Worm (Caenorhabditis elegans) whole organism, late embryonic: ENCODE results near the gene Y75B7AL.2.

ENCODE experiments used
- C38D4.7 ChIP-seq: fragments of 200-800 bp; sonication (Bioruptor generic); optimal IDR thresholded peaks from 2 replicates; lab custom pipeline; 2018; ENCODE audit warnings: mild to moderate bottlenecking, missing genetic modification characterization, moderate library complexity, missing compliant biosample characterization
- F13H6.1 ChIP-seq: sonication (generic microtip); optimal IDR thresholded peaks from 2 replicates; lab custom pipeline; 2016; ENCODE audit warnings: missing genetic modification characterization, missing compliant biosample characterization
- K09A11.1 ChIP-seq: sonication (generic microtip); optimal IDR thresholded peaks from 2 replicates; lab custom pipeline; 2017; ENCODE audit warnings: antibody characterized with exemption, mild to moderate bottlenecking, missing genetic modification characterization, missing compliant biosample characterization; ENCODE audit not compliant: insufficient read depth
- T23F11.4 ChIP-seq: fragments of 200-800 bp; sonication (Bioruptor generic); optimal IDR thresholded peaks from 2 replicates; lab custom pipeline; 2018; ENCODE audit warnings: mild to moderate bottlenecking, missing genetic modification characterization, missing compliant biosample characterization
- Y22D7AL.16 ChIP-seq: sonication (generic microtip); optimal IDR thresholded peaks from 2 replicates; lab custom pipeline; 2016; ENCODE audit warnings: missing genetic modification characterization, missing compliant biosample characterization
- ahr-1 ChIP-seq: sonication (generic microtip); optimal IDR thresholded peaks from 2 replicates; lab custom pipeline; 2016; ENCODE audit warnings: missing genetic modification characterization, missing compliant biosample characterization
- ama-1 ChIP-seq: fragments of 150-350 bp; optimal IDR thresholded peaks from 2 replicates; lab custom pipeline; 2014
- ceh-18 ChIP-seq: sonication (generic microtip); optimal IDR thresholded peaks from 2 replicates; lab custom pipeline; 2016; ENCODE audit warnings: missing genetic modification characterization, missing compliant biosample characterization
- ceh-2 ChIP-seq: sonication (generic microtip); optimal IDR thresholded peaks from 2 replicates; lab custom pipeline; 2016; ENCODE audit warnings: missing genotype, missing genetic modification characterization, missing compliant biosample characterization
- ceh-22 ChIP-seq: sonication (generic microtip); optimal IDR thresholded peaks from 2 replicates; lab custom pipeline; 2017; ENCODE audit warnings: missing biosample characterization, missing genetic modification characterization
- ceh-30 ChIP-seq: fragments of 150-350 bp; optimal IDR thresholded peaks from 2 replicates; lab custom pipeline; 2014; ENCODE audit warnings: missing biosample characterization, missing genetic modification characterization
- ceh-31 ChIP-seq: sonication (generic microtip); optimal IDR thresholded peaks from 2 replicates; lab custom pipeline; 2016; ENCODE audit warnings: missing genetic modification characterization, missing compliant biosample characterization
- ceh-34 ChIP-seq: sonication (generic microtip); optimal IDR thresholded peaks from 2 replicates; lab custom pipeline; 2016; ENCODE audit warnings: mild to moderate bottlenecking, missing genetic modification characterization, missing compliant biosample characterization
- ceh-6 ChIP-seq: fragments of 200-800 bp; sonication (Bioruptor generic); optimal IDR thresholded peaks from 2 replicates; lab custom pipeline; 2018; ENCODE audit warnings: mild to moderate bottlenecking, missing genetic modification characterization, missing compliant biosample characterization
- che-1 ChIP-seq: sonication (generic microtip); optimal IDR thresholded peaks from 2 replicates; lab custom pipeline; 2016; ENCODE audit warnings: mild to moderate bottlenecking, missing genetic modification characterization, missing compliant biosample characterization
- dve-1 ChIP-seq: sonication (generic microtip); optimal IDR thresholded peaks from 2 replicates; lab custom pipeline; 2017; ENCODE audit warnings: antibody characterized with exemption, mild to moderate bottlenecking, missing genetic modification characterization, missing compliant biosample characterization
- fax-1 ChIP-seq: sonication (generic microtip); optimal IDR thresholded peaks from 2 replicates; lab custom pipeline; 2016; ENCODE audit warnings: missing genotype, missing genetic modification characterization, missing compliant biosample characterization
- hlh-15 ChIP-seq: sonication (generic microtip); optimal IDR thresholded peaks from 2 replicates; lab custom pipeline; 2016; ENCODE audit warnings: missing genetic modification characterization, missing compliant biosample characterization
- hlh-30 ChIP-seq: sonication (generic microtip); optimal IDR thresholded peaks from 2 replicates; lab custom pipeline; 2017; ENCODE audit warnings: antibody characterized with exemption, missing genetic modification characterization, missing compliant biosample characterization; ENCODE audit not compliant: insufficient read depth
- hlh-6 ChIP-seq: sonication (generic microtip); optimal IDR thresholded peaks from 2 replicates; lab custom pipeline; 2016; ENCODE audit warnings: missing genotype, missing genetic modification characterization, missing compliant biosample characterization
- madf-2 ChIP-seq: sonication (generic microtip); optimal IDR thresholded peaks from 2 replicates; lab custom pipeline; 2017; ENCODE audit warnings: missing genetic modification characterization, missing compliant biosample characterization
- nhr-11 ChIP-seq: fragments of 150-350 bp; optimal IDR thresholded peaks from 2 replicates; lab custom pipeline; 2014; ENCODE audit warnings: missing biosample characterization, missing genetic modification characterization
- odd-2 ChIP-seq: sonication (generic microtip); optimal IDR thresholded peaks from 2 replicates; lab custom pipeline; 2017; ENCODE audit warnings: antibody characterized with exemption, mild to moderate bottlenecking, missing genetic modification characterization, missing compliant biosample characterization
- pat-9 ChIP-seq: fragments of 200-800 bp; sonication (Bioruptor generic); optimal IDR thresholded peaks from 2 replicates; lab custom pipeline; 2018; ENCODE audit warnings: mild to moderate bottlenecking, missing genetic modification characterization, moderate library complexity, missing compliant biosample characterization
- pax-1 ChIP-seq: fragments of 150-350 bp; optimal IDR thresholded peaks from 2 replicates; lab custom pipeline; 2014; ENCODE audit warnings: missing biosample characterization, missing genetic modification characterization
- pros-1 ChIP-seq: fragments of 150-350 bp; optimal IDR thresholded peaks from 2 replicates; lab custom pipeline; 2014; ENCODE audit warnings: missing biosample characterization, missing genetic modification reagents, missing genetic modification characterization
- syd-9 ChIP-seq: sonication (generic microtip); optimal IDR thresholded peaks from 2 replicates; lab custom pipeline; 2016; ENCODE audit warnings: mild to moderate bottlenecking, missing genetic modification characterization, moderate library complexity, missing compliant biosample characterization
- tbx-7 ChIP-seq: sonication (generic microtip); optimal IDR thresholded peaks from 2 replicates; lab custom pipeline; 2016; ENCODE audit warnings: missing genotype, missing genetic modification characterization, missing compliant biosample characterization
- unc-3 ChIP-seq, 2 experiments: fragments of 200-800 bp in 1 of 2; sonication (Bioruptor generic) in 1 of 2; sonication (generic microtip) in 1 of 2; conservative IDR thresholded peaks in 1 of 2; optimal IDR thresholded peaks in 1 of 2; 2 replicates each; pipeline versions ENCODE4 v1.3.6 to Lab custom; 2016 to 2022; ENCODE audit warnings: missing compliant biosample characterization in 2 of 2, missing genetic modification characterization in 2 of 2, missing genetic modification reagents in 1 of 2
- unc-42 ChIP-seq: sonication (generic microtip); optimal IDR thresholded peaks from 2 replicates; lab custom pipeline; 2016; ENCODE audit warnings: missing genotype, missing genetic modification characterization, missing compliant biosample characterization
- unc-86 ChIP-seq: sonication (generic microtip); optimal IDR thresholded peaks from 2 replicates; lab custom pipeline; 2016; ENCODE audit warnings: missing genetic modification characterization, missing compliant biosample characterization
- ztf-16 ChIP-seq: sonication (generic microtip); optimal IDR thresholded peaks from 2 replicates; lab custom pipeline; 2017; ENCODE audit warnings: missing genetic modification characterization, missing compliant biosample characterization

The Y75B7AL.2 gene

DNA sequence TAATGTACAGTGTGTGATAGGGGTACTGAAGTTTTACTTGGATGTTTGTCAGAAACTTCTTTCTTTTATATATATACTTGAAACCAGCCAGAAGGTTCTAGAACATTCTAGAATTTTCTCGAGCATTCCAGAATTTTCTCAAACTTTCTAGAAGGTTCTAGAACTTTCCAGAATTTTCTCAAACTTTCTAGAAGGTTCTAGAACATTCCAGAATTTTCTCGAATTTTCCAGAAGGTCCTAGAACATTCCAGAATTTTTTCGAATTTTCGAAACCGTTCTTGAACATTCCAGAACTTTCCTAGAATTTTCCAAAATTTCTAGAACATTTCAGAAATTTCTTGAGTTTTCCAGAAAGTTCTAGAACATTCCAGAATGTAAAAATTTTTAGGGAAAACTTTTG, 2.7 kb downstream of the Y75B7AL.2 start:
- TF ChIP-seq syd-9 (no peak), fax-1 (no peak), hlh-15 (tag; lab: Kevin White, UChicago) (no peak), pat-9 (no peak), ceh-31 (tag; lab: Kevin White, UChicago) (no peak), hlh-30 (tag; lab: Kevin White, UChicago) (no peak), pax-1 (tag; lab: Kevin White, UChicago) (no peak), T23F11.4 (no peak), ceh-22 (tag; lab: Kevin White, UChicago) (no peak), ceh-18 (tag; lab: Kevin White, UChicago) (no peak), pros-1 (tag; lab: Kevin White, UChicago) (no peak), nhr-11 (tag; lab: Kevin White, UChicago) (no peak)
- TF ChIP-seq, all 69 proteins: peak for 0

DNA sequence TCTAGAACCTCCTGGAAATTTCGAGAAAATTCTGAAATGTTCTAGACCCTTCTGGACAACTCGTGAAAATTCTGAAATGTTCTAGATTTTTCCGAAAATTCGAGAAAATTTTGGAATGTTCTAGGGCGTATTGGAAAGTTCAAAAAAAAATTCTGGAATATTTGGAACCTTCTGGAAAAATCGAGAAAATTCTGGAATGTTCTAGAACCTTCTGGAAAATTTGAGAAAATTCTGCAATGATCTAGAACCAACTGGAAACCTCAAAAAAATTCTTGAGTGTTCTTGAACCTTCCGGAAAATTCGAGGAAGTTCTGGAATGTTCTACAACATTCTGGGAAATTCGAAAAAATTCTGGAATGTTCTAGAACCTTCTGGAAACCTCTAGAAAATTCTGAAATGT, 5.6 kb downstream of the Y75B7AL.2 start:
- TF ChIP-seq C38D4.7 (GFP tag; lab: Kevin White, UChicago) (no peak), ama-1 (no peak), ahr-1 (tag; lab: Kevin White, UChicago) (no peak), che-1 (no peak), K09A11.1 (tag; lab: Kevin White, UChicago) (no peak), madf-2 (tag; lab: Kevin White, UChicago) (no peak), tbx-7 (tag; lab: Kevin White, UChicago) (no peak), unc-3 (GFP tag; conservative IDR thresholded peaks at IDR 0.05; lab: Robert Waterston, UW) (no peak), unc-3 (tag; optimal IDR thresholded peaks at IDR 0.05; lab: Kevin White, UChicago) (no peak), ceh-34 (tag; lab: Kevin White, UChicago) (no peak), ceh-30 (tag; lab: Kevin White, UChicago) (no peak), odd-2 (tag; lab: Kevin White, UChicago) (no peak), pax-1 (tag; lab: Kevin White, UChicago) (no peak), ceh-22 (tag; lab: Kevin White, UChicago) (no peak)

DNA sequence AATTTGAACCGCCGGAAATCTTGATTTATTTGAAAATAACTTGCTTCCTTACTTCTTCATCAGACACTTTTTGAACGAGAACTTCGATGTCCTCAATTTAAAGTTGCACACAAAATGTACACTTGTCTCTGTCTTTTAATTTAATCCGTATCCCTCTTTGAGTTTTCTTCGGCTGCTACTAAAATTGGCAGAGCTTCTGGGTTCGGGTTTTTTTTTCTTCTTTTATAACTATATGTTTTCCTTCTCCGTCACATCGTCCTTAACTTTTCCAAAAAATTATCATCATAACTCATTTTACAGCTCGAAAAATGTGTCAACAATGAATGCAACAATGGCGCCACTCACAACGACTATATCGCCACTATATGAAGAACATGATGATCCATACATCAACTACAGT, 6.1 kb downstream of the Y75B7AL.2 start, which contains the start of gene glb-33:
TSS of gene glb-33 (plus strand) at position 301 of the 400 bp plus-strand sequence.
- TF ChIP-seq unc-86 (tag; lab: Kevin White, UChicago) (no peak), ztf-16 (tag; lab: Kevin White, UChicago) (no peak), F13H6.1 (tag; lab: Kevin White, UChicago) (no peak), Y22D7AL.16 (tag; lab: Kevin White, UChicago) (no peak), odd-2 (tag; lab: Kevin White, UChicago) (no peak), nhr-11 (tag; lab: Kevin White, UChicago) (no peak), dve-1 (tag; lab: Kevin White, UChicago) (no peak), ceh-6 (GFP tag; lab: Kevin White, UChicago) (no peak), madf-2 (tag; lab: Kevin White, UChicago) (no peak), unc-3 (GFP tag; conservative IDR thresholded peaks at IDR 0.05; lab: Robert Waterston, UW) (no peak), unc-3 (tag; optimal IDR thresholded peaks at IDR 0.05; lab: Kevin White, UChicago) (no peak), hlh-6 (tag; lab: Kevin White, UChicago) (no peak)

DNA sequence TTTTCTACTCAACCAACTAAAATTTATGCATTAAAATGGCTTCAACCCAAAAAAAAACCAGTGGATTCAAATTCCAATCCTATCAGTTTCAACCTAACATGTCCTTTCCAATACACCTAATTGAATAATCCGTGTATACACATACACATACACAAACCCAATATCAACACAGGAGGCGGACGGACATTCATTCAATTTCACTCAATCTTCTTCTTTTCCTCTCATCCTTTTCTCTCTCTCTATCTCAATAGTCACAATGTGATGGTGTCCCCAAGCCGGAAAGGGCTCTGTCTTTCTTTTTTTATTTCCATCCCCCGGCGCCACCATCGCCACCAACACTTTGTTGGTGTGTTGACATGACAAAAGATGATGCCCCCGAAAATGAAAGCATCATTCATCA, 8.1 kb downstream of the Y75B7AL.2 start:
- TF ChIP-seq unc-42 (tag; lab: Kevin White, UChicago): peak; percentile 86
- no peak for TF ChIP-seq unc-86 (tag; lab: Kevin White, UChicago)
- TF ChIP-seq ceh-31 (tag; lab: Kevin White, UChicago): peak; percentile 16

DNA sequence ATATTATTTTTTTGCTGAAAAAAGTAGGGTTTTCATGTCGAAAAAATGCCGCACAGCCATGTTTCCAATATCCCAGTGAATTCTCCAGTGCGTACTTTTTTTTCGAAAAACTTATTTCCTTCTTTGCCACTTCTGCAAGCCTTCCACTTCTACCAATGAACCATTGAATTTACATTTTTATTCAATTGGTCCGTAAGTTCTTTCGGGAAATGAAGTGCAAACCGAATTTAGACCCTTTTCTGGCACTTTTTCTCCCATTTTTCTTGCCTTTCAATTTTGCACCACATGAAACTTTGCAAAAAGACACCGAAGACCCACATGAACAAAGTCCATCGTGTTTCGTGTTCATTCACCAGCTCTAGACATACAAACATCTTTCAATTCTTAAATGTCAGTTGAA, 15.2 kb downstream of the Y75B7AL.2 start:
- TF ChIP-seq pat-9: no peak
- TF ChIP-seq ceh-2: no peak
- peak; percentile 73 for TF ChIP-seq unc-42 (tag; lab: Kevin White, UChicago)
